Worm (Caenorhabditis elegans) whole organism, young adult: Measurements from ENCODE around the gene R160.5.
"Not testable (repeated sequence)": the region's sequence is repeated elsewhere in the genome, so short reads cannot be mapped to it uniquely, and the experiment has no call there.

Experiments
- C06A6.2 ChIP-seq: fragments of 200-800 bp; sonication (Bioruptor generic); conservative IDR thresholded peaks from 2 replicates; pipeline ENCODE4 v1.3.6; 2022; ENCODE audit warnings: missing genetic modification characterization, missing compliant biosample characterization
- C17E4.6 ChIP-seq: fragments of 200-800 bp; sonication (Bioruptor generic); IDR thresholded peaks from 2 replicates; pipeline ENCODE4 v1.3.6; 2022; ENCODE audit warnings: missing genetic modification reagents, missing genetic modification characterization, missing compliant biosample characterization
- F22D6.2 ChIP-seq: sonication (generic microtip); optimal IDR thresholded peaks from 2 replicates; lab custom pipeline; 2016; ENCODE audit warnings: mild to moderate bottlenecking, missing genetic modification characterization, missing compliant biosample characterization
- F37B4.10 ChIP-seq: fragments of 200-800 bp; sonication (Bioruptor generic); IDR thresholded peaks from 2 replicates; pipeline ENCODE4 v1.3.6; 2022; ENCODE audit warnings: missing genetic modification characterization, missing compliant biosample characterization
- F39B2.1 ChIP-seq: fragments of 200-800 bp; sonication (Bioruptor generic); IDR thresholded peaks from 2 replicates; pipeline ENCODE4 v1.3.6; 2022; ENCODE audit warnings: missing genetic modification reagents, missing genetic modification characterization, missing compliant biosample characterization
- F49E8.2 ChIP-seq: sonication (generic microtip); optimal IDR thresholded peaks from 3 replicates; lab custom pipeline; 2017; ENCODE audit warnings: missing genetic modification characterization, mild to moderate bottlenecking, missing compliant biosample characterization, antibody characterized with exemption, moderate library complexity; ENCODE audit not compliant: insufficient read depth
- F57A8.1 ChIP-seq: fragments of 200-800 bp; sonication (Bioruptor generic); optimal IDR thresholded peaks from 2 replicates; lab custom pipeline; 2018; ENCODE audit warnings: mild to moderate bottlenecking, missing genetic modification characterization, moderate library complexity, missing compliant biosample characterization
- K11D2.4 ChIP-seq: fragments of 200-800 bp; sonication (Bioruptor generic); IDR thresholded peaks from 2 replicates; pipeline ENCODE4 v1.3.6; 2022; ENCODE audit warnings: missing genetic modification reagents, missing genetic modification characterization, missing compliant biosample characterization
- T07F8.4 ChIP-seq: sonication (generic microtip); optimal IDR thresholded peaks from 2 replicates; lab custom pipeline; 2016; ENCODE audit warnings: mild to moderate bottlenecking, missing genetic modification characterization, moderate library complexity, missing compliant biosample characterization
- Y53G8AR.9 ChIP-seq: fragments of 200-800 bp; sonication (Bioruptor generic); conservative IDR thresholded peaks from 2 replicates; pipeline ENCODE4 v1.3.6; 2022; ENCODE audit warnings: missing genetic modification reagents, missing genetic modification characterization, missing compliant biosample characterization
- Y67H2A.10 ChIP-seq: fragments of 200-800 bp; sonication (Bioruptor generic); conservative IDR thresholded peaks from 2 replicates; pipeline ENCODE4 v1.3.6; 2022; ENCODE audit warnings: missing genetic modification reagents, missing genetic modification characterization, missing compliant biosample characterization
- Y95B8A.8 ChIP-seq: fragments of 200-800 bp; sonication (Bioruptor generic); IDR thresholded peaks from 2 replicates; pipeline ENCODE4 v1.3.6; 2022; ENCODE audit warnings: missing genetic modification reagents, missing genetic modification characterization, missing compliant biosample characterization
- bed-1 ChIP-seq: fragments of 200-800 bp; sonication (Bioruptor generic); IDR thresholded peaks from 2 replicates; pipeline ENCODE4 v1.3.6; 2022; ENCODE audit warnings: missing genetic modification reagents, missing genetic modification characterization, missing compliant biosample characterization
- ccch-3 ChIP-seq: fragments of 200-800 bp; sonication (Bioruptor generic); optimal IDR thresholded peaks from 2 replicates; lab custom pipeline; 2018; ENCODE audit warnings: mild to moderate bottlenecking, missing genetic modification characterization, missing compliant biosample characterization
- cebp-1 ChIP-seq, 2 experiments: fragments of 200-800 bp in 1 of 2; sonication (Bioruptor generic) in 1 of 2; sonication (generic microtip) in 1 of 2; IDR thresholded peaks in 1 of 2; optimal IDR thresholded peaks in 1 of 2; 2 replicates each; pipeline versions ENCODE4 v1.3.6 to Lab custom; 2017 to 2022; ENCODE audit warnings: missing compliant biosample characterization in 2 of 2, missing genetic modification characterization in 2 of 2, mild to moderate bottlenecking in 1 of 2, missing genetic modification reagents in 1 of 2, moderate library complexity in 1 of 2
- cebp-2 ChIP-seq: fragments of 200-800 bp; sonication (Bioruptor generic); IDR thresholded peaks from 2 replicates; pipeline ENCODE4 v1.3.6; 2022; ENCODE audit warnings: missing genetic modification characterization, missing compliant biosample characterization
- ceh-27 ChIP-seq: fragments of 200-800 bp; sonication (Bioruptor generic); optimal IDR thresholded peaks from 2 replicates; lab custom pipeline; 2018; ENCODE audit warnings: mild to moderate bottlenecking, missing genetic modification characterization, moderate library complexity, missing compliant biosample characterization
- die-1 ChIP-seq: sonication (generic microtip); optimal IDR thresholded peaks from 2 replicates; lab custom pipeline; 2016; ENCODE audit warnings: missing genotype, mild to moderate bottlenecking, missing genetic modification characterization, missing compliant biosample characterization
- dox-1 ChIP-seq: fragments of 200-800 bp; sonication (Bioruptor generic); IDR thresholded peaks from 2 replicates; pipeline ENCODE4 v1.3.6; 2022; ENCODE audit warnings: missing genetic modification reagents, missing genetic modification characterization, missing compliant biosample characterization
- dpff-1 ChIP-seq: sonication (generic microtip); optimal IDR thresholded peaks from 2 replicates; lab custom pipeline; 2017; ENCODE audit warnings: mild to moderate bottlenecking, missing genetic modification characterization, missing compliant biosample characterization
- ets-4 ChIP-seq: fragments of 200-800 bp; sonication (Bioruptor generic); optimal IDR thresholded peaks from 2 replicates; lab custom pipeline; 2018; ENCODE audit warnings: mild to moderate bottlenecking, missing genetic modification characterization, missing compliant biosample characterization
- fkh-3 ChIP-seq: sonication (generic microtip); optimal IDR thresholded peaks from 2 replicates; lab custom pipeline; 2016; ENCODE audit warnings: mild to moderate bottlenecking, missing genetic modification characterization, missing compliant biosample characterization
- hmg-1.2 ChIP-seq: fragments of 200-800 bp; sonication (Bioruptor generic); IDR thresholded peaks from 2 replicates; pipeline ENCODE4 v1.3.6; 2022; ENCODE audit warnings: missing genetic modification reagents, missing genetic modification characterization, missing compliant biosample characterization
- hmg-20 ChIP-seq: fragments of 200-800 bp; sonication (Bioruptor generic); IDR thresholded peaks from 2 replicates; pipeline ENCODE4 v1.3.6; 2022; ENCODE audit warnings: missing genetic modification reagents, missing genetic modification characterization, missing compliant biosample characterization
- hrde-1 ChIP-seq: sonication (generic microtip); optimal IDR thresholded peaks from 2 replicates; lab custom pipeline; 2016; ENCODE audit warnings: missing genetic modification characterization, mild to moderate bottlenecking, missing compliant biosample characterization, moderate library complexity, missing genotype, missing genetic modification reagents, borderline replicate concordance
- hsf-1 ChIP-seq: fragments of 200-800 bp; sonication (Bioruptor generic); IDR thresholded peaks from 2 replicates; pipeline ENCODE4 v1.3.6; 2022; ENCODE audit warnings: missing genetic modification reagents, missing genetic modification characterization, missing compliant biosample characterization
- lin-54 ChIP-seq: fragments of 200-800 bp; sonication (Bioruptor generic); optimal IDR thresholded peaks from 2 replicates; lab custom pipeline; 2018; ENCODE audit warnings: mild to moderate bottlenecking, missing genetic modification characterization, missing compliant biosample characterization
- nfya-1 ChIP-seq: sonication (generic microtip); optimal IDR thresholded peaks from 2 replicates; lab custom pipeline; 2017; ENCODE audit warnings: antibody characterized with exemption, missing compliant biosample characterization, missing genetic modification characterization, borderline replicate concordance; ENCODE audit not compliant: insufficient read depth
- nfya-2 ChIP-seq: fragments of 200-800 bp; sonication (Bioruptor generic); IDR thresholded peaks from 2 replicates; pipeline ENCODE4 v1.3.6; 2022; ENCODE audit warnings: missing genetic modification reagents, missing genetic modification characterization, missing compliant biosample characterization
- pbrm-1 ChIP-seq: fragments of 200-800 bp; sonication (Bioruptor generic); IDR thresholded peaks from 2 replicates; pipeline ENCODE4 v1.3.6; 2022; ENCODE audit warnings: missing genetic modification reagents, missing genetic modification characterization, missing compliant biosample characterization
- pha-4 ChIP-seq: fragments of 150-350 bp; sonication (generic microtip); optimal IDR thresholded peaks from 2 replicates; lab custom pipeline; 2014; ENCODE audit warnings: missing biosample characterization, missing genetic modification reagents, missing genetic modification characterization
- rpc-1 ChIP-seq, 2 experiments: fragments of 150-350 bp in 1 of 2; sonication (generic microtip) in 1 of 2; optimal IDR thresholded peaks; 2 replicates each; lab custom pipeline; 2014 to 2018; ENCODE audit warnings: missing biosample characterization in 1 of 2, missing genetic modification characterization in 1 of 2, missing genetic modification reagents in 1 of 2, missing genotype in 1 of 2
- sea-2 ChIP-seq: fragments of 200-800 bp; sonication (Bioruptor generic); IDR thresholded peaks from 2 replicates; pipeline ENCODE4 v1.3.6; 2022; ENCODE audit warnings: missing genetic modification characterization, missing compliant biosample characterization
- snpc-1.1 ChIP-seq: sonication (generic microtip); optimal IDR thresholded peaks from 2 replicates; lab custom pipeline; 2017; ENCODE audit warnings: missing genetic modification characterization, mild to moderate bottlenecking, missing compliant biosample characterization, antibody characterized with exemption, moderate library complexity, missing genotype, missing genetic modification reagents; ENCODE audit not compliant: insufficient read depth
- snpc-4 ChIP-seq, 5 experiments: fragments of 150-350 bp in 1 of 5; sonication (generic microtip) in 4 of 5; optimal IDR thresholded peaks; 2 replicates each; lab custom pipeline; 2014 to 2018; ENCODE audit warnings: missing genetic modification characterization in 5 of 5, missing biosample characterization in 3 of 5, antibody characterized with exemption in 2 of 5, mild to moderate bottlenecking in 2 of 5, missing compliant biosample characterization in 2 of 5, missing genotype in 2 of 5, moderate library complexity in 2 of 5, missing genetic modification reagents in 1 of 5
- somi-1 ChIP-seq: fragments of 200-800 bp; sonication (Bioruptor generic); optimal IDR thresholded peaks from 2 replicates; lab custom pipeline; 2018; ENCODE audit warnings: mild to moderate bottlenecking, missing genetic modification characterization, missing compliant biosample characterization
- tlf-1 ChIP-seq: fragments of 200-800 bp; sonication (Bioruptor generic); optimal IDR thresholded peaks from 2 replicates; lab custom pipeline; 2018; ENCODE audit warnings: mild to moderate bottlenecking, missing genetic modification characterization, missing compliant biosample characterization
- zim-3 ChIP-seq: sonication (generic microtip); optimal IDR thresholded peaks from 2 replicates; lab custom pipeline; 2017; ENCODE audit warnings: mild to moderate bottlenecking, missing genetic modification characterization, moderate library complexity, missing compliant biosample characterization
- ztf-18 ChIP-seq: sonication (generic microtip); optimal IDR thresholded peaks from 2 replicates; lab custom pipeline; 2016; ENCODE audit warnings: missing genotype, mild to moderate bottlenecking, missing genetic modification characterization, missing compliant biosample characterization
- ztf-6 ChIP-seq: fragments of 200-800 bp; sonication (Bioruptor generic); IDR thresholded peaks from 2 replicates; pipeline ENCODE4 v1.3.6; 2022; ENCODE audit warnings: missing genetic modification reagents, missing genetic modification characterization, missing compliant biosample characterization

Gene R160.5

ce11 chrX:4395073-4395850 is 24.6 kb upstream of the R160.5 start (continued):
- no peak for TF ChIP-seq nfya-1
- TF ChIP-seq dpff-1 (tag; lab: Kevin White, UChicago): no peak
- no peak for TF ChIP-seq rpc-1 (optimal IDR thresholded peaks at IDR 0.05; lab: Kevin White, UChicago)
- TF ChIP-seq rpc-1 (tag; optimal IDR thresholded peaks at IDR 0.05; lab: Kevin White, UChicago): no peak
- no peak for TF ChIP-seq F49E8.2 (tag; lab: Kevin White, UChicago)
- no peak for TF ChIP-seq nfya-2
- peak; percentile 50; the same call in 1 of the 2 replicates for TF ChIP-seq pbrm-1
- no peak for TF ChIP-seq cebp-2 (GFP tag; lab: Robert Waterston, UW)
- no peak for TF ChIP-seq Y95B8A.8 (GFP tag; lab: Robert Waterston, UW)
- peak; percentile 58; the same call in 1 of the 2 replicates for TF ChIP-seq Y53G8AR.9 (GFP tag; lab: Robert Waterston, UW)
- no peak for TF ChIP-seq F39B2.1 (GFP tag; lab: Robert Waterston, UW)
- no peak for TF ChIP-seq somi-1 (GFP tag; lab: Kevin White, UChicago)
- peak; percentile 45; the same call in 1 of the 2 replicates for TF ChIP-seq C06A6.2 (GFP tag; lab: Robert Waterston, UW)
- TF ChIP-seq sea-2 (GFP tag; lab: Robert Waterston, UW): no peak
- TF ChIP-seq zim-3 (tag; lab: Kevin White, UChicago): no peak
- TF ChIP-seq die-1 (tag; lab: Kevin White, UChicago): no peak
- TF ChIP-seq tlf-1 (GFP tag; lab: Kevin White, UChicago): peak; percentile 22
- TF ChIP-seq bed-1: no peak
- no peak for TF ChIP-seq ets-4 (GFP tag; lab: Kevin White, UChicago)
- TF ChIP-seq lin-54 (GFP tag; lab: Kevin White, UChicago): peak; percentile 54
- no peak for TF ChIP-seq hsf-1 (GFP tag; lab: Robert Waterston, UW)
- TF ChIP-seq ccch-3: no peak
- no peak for TF ChIP-seq hmg-20 (GFP tag; lab: Robert Waterston, UW)
- TF ChIP-seq C17E4.6 (GFP tag; lab: Robert Waterston, UW): no peak
- TF ChIP-seq F37B4.10 (GFP tag; lab: Robert Waterston, UW): no peak
- TF ChIP-seq F22D6.2: peak; percentile 26
- TF ChIP-seq cebp-1 (GFP tag; IDR thresholded peaks at IDR 0.05; lab: Robert Waterston, UW): no peak
- TF ChIP-seq cebp-1 (tag; optimal IDR thresholded peaks at IDR 0.05; lab: Kevin White, UChicago): no peak
- TF ChIP-seq snpc-1.1: no peak
- TF ChIP-seq F57A8.1 (GFP tag; lab: Kevin White, UChicago): no peak
- no peak for TF ChIP-seq ztf-18 (tag; lab: Kevin White, UChicago)
- no peak for TF ChIP-seq ztf-6 (GFP tag; lab: Robert Waterston, UW)
- no peak for TF ChIP-seq K11D2.4
- TF ChIP-seq fkh-3 (tag; lab: Kevin White, UChicago): no peak
- TF ChIP-seq pha-4: no peak
- TF ChIP-seq Y67H2A.10 (GFP tag; lab: Robert Waterston, UW): no peak
- TF ChIP-seq T07F8.4 (tag; lab: Kevin White, UChicago): no peak
- peak; percentile 57 for TF ChIP-seq ceh-27
- no peak for TF ChIP-seq hrde-1

- TF ChIP-seq hmg-1.2 (GFP tag; lab: Robert Waterston, UW) (peak; percentile 58), dox-1 (GFP tag; lab: Robert Waterston, UW) (0 out of 2 replicates have a peak, but pooled peaks have one; percentile 12), snpc-4 (tag; optimal IDR thresholded peaks at IDR 0.05; lab: Kevin White, UChicago) (peak in 2 of 4 experiments; percentile 67 to 75)
- not testable (repeated sequence) for TF ChIP-seq snpc-4 (GFP tag; optimal IDR thresholded peaks at IDR 0.05; lab: Kevin White, UChicago)
Measured at ce11 chrX:4394505-4394904, 23.8 kb upstream of the R160.5 start.
